Worm (Caenorhabditis elegans): ENCODE measurements around the gene str-10.

The str-10 gene

DNA sequence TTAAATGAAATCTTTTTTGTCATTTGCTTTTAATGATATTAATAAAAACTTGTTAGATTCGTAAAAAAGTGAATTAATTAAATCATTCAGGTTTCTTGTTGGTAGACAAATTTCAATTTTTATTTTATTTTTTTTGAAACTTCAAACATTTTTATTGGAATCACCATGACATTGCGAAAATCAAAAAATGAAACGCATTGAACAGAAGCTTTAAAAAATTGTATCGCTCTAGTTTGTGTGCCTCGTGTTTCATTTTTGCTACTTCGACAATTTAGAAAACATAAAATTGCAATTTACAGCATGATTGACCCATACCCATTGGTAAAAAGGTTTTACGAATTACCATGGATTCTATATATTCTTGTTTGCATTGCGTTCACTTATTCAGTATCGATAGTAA is 1.8 kb downstream of the str-10 start, which contains the start of gene R03G8.1:
Gene R03G8.1 (plus strand): TSS at position 301 of the 400 bp plus-strand sequence.
- TF ChIP-seq dao-5 (tag; optimal IDR thresholded peaks at IDR 0.05) (no peak), him-1 (tag; optimal IDR thresholded peaks at IDR 0.05) (no peak), W03F9.2 (tag; optimal IDR thresholded peaks at IDR 0.05) (no peak)

DNA sequence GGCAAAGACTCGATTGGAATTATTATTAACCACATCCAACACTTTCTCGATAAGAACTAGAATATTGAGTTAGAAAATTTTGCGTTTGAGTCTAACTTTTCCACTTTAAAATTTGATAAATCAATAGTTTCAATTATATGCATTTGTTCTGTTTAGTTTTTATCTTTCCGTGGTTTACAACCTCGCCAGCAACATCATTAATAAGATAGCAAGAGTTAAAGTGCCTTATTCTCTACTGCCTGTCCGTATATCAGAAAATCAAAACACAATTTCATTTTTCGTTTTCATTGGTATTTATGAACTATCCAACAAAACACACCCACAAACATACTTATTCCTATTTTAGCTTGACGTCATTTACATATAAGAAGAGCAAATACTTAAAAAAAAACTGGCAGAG is 6.1 kb downstream of the str-10 start:
- TF ChIP-seq dao-5 (tag; optimal IDR thresholded peaks at IDR 0.05) (no peak), him-1 (tag; optimal IDR thresholded peaks at IDR 0.05) (no peak), W03F9.2 (tag; optimal IDR thresholded peaks at IDR 0.05) (no peak)

DNA sequence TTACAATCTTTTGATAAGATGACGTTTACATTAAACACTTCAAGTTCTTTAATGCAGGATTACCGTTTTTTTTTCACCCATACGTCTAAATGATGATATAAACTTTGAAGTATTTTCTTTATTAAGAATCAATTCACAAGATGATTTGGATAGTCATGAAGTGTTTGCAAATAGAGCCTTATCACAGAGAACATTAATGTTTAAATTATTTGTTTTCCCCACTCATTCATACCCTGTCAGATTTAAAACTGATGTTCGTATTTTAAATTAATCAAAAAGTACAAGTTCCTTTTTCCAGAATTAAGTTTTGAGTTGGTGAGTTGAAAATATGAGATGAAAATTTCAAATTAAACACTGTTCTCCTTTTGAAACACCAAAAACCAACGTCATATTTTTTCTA is 8.2 kb downstream of the str-10 start, which contains the start of gene R03G8.3:
Gene R03G8.3 (plus strand): TSS at position 301 of the 400 bp plus-strand sequence.
- no peak for TF ChIP-seq him-1 (tag; optimal IDR thresholded peaks at IDR 0.05)
- no peak for TF ChIP-seq W03F9.2 (tag; optimal IDR thresholded peaks at IDR 0.05)
- TF ChIP-seq dao-5 (tag; optimal IDR thresholded peaks at IDR 0.05): no peak

DNA sequence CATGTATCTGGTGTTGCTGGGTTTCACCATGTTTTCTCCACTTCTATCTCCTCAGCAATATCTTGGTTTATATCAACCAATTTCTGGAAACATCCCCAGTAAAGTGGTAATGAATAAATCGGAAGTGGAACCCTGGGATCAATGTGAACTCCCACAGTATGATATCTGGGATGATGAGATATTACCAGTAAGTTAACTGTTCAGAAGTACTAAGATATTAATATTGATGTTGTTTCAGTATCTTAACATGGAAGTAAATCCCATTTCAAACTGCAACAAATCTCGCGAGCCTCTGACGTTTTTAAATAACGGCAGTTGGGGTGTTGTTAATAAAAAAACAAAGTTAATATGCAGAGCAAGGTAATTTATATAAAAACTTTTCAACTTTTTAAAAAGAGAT is 8.8 kb downstream of the str-10 start:
- TF ChIP-seq W03F9.2 (tag; optimal IDR thresholded peaks at IDR 0.05): no peak
- TF ChIP-seq dao-5 (tag; optimal IDR thresholded peaks at IDR 0.05): no peak

DNA sequence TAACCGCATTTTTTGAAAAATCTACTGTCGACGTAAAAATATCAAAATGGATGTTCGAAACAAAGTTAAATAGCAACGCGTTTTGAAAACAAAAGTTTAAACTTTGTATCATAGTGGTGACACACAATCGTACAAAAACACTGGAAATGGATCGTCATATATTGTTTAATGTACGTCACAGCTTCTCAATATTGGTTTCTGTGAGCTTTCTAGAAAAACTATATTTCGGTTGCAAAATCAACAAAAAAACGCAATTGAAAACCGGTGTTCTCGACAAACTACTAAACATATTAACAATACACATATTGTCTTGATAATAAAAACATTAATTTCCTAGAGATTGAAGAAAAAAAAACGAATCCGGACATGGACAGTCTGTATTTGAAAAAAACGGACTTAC is 18.0 kb downstream of the str-10 start, which contains the start of gene R03G8.6:
Gene R03G8.6 (minus strand): TSS at position 101 of the 400 bp plus-strand sequence.
- TF ChIP-seq W03F9.2 (tag; optimal IDR thresholded peaks at IDR 0.05): no peak
- TF ChIP-seq him-1 (tag; optimal IDR thresholded peaks at IDR 0.05): no peak
- TF ChIP-seq dao-5 (tag; optimal IDR thresholded peaks at IDR 0.05): no peak

DNA sequence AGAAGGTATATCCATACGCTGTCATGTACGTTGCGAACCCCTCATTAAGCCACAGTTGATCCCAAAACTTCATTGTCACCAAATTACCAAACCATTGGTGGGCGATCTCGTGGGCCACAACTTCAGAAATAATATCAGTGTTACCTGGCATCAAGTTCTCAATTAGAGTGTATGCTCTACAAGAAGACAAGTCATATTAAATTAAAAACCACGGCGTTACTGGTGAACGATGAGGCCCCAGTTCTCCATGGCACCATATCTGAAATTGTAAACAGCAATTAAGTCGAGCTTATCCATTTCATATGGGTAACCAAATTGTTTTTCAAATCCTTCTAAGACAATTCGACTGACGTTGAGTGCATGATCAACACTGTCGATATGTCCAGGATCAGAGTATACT is 20.4 kb downstream of the str-10 start:
- TF ChIP-seq W03F9.2 (tag; optimal IDR thresholded peaks at IDR 0.05) (no peak), him-1 (tag; optimal IDR thresholded peaks at IDR 0.05) (no peak), dao-5 (tag; optimal IDR thresholded peaks at IDR 0.05) (no peak)

DNA sequence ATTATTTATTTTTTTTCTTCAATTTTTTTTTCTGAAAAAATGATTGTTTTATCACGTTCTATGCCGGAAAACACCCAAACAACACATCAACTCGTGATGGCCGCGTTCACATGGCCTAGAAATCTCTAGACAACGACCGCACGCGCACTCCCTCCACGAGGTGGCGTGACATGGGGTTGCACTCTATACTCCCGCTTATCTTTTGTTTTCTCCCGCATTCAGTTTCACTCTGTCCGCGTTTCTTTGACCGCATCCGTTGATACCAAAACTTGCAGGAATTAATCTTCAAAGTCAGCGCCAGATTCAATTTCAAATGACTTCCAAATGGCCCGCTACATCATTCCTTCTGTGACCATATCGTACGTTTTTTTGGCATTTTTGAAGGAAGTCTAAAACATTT is 22.5 kb downstream of the str-10 start, which contains the start of gene F17H10.1:
Gene F17H10.1 (plus strand): TSS at position 276 of the 400 bp plus-strand sequence.
- TF ChIP-seq dao-5 (tag; optimal IDR thresholded peaks at IDR 0.05): no peak
- TF ChIP-seq him-1 (tag; optimal IDR thresholded peaks at IDR 0.05): no peak
- no peak for TF ChIP-seq W03F9.2 (tag; optimal IDR thresholded peaks at IDR 0.05)

DNA sequence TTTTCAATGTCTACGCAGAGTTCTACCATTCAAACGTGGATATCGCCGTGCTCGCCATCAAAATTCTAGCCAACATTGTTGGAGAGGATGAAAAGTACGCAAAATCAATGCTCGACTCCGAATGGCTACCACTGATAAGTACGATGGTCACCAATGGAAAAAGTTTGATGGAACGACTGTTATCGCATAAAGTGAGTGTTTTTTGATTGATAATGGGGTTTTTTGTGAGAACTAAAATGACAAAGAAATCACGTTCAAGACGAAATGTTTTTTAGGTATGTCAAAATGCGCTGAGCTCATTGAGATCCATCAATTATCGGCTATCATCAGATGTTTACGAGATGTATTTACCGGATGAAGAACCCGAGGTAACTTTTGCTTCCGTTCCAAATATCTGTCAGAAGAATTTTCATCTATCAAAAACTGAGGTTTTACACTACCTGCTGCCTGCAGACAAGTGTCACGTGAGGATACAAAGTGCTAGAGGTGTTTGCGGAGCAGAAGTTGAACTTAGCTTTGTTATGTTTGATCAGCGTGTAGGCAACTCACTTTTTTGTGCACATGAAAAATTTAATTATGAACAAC is 23.8 kb downstream of the str-10 start:
- TF ChIP-seq W03F9.2 (tag; optimal IDR thresholded peaks at IDR 0.05) (no peak), him-1 (tag; optimal IDR thresholded peaks at IDR 0.05) (no peak), dao-5 (tag; optimal IDR thresholded peaks at IDR 0.05) (no peak)

DNA sequence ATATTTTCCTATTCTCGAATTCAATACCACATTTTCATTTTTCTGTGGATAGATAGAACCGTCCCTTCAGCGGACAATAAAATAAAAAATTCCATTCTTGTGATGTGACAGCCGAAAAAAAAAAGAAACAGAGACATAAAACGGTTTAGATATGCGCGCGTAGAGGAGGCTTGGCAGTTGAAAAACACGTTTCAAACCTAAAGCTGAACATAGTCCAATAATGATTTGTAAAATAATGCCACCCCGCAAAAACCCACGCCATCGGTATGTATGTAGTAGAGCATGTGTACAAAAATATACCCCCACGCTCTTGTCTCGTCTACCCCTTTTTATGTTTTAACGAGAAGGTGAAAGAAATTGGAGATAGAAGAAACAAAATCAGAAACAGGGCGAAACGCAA is 26.2 kb downstream of the str-10 start:
- TF ChIP-seq W03F9.2 (tag; optimal IDR thresholded peaks at IDR 0.05) (no peak), him-1 (tag; optimal IDR thresholded peaks at IDR 0.05) (no peak), dao-5 (tag; optimal IDR thresholded peaks at IDR 0.05) (no peak)

DNA sequence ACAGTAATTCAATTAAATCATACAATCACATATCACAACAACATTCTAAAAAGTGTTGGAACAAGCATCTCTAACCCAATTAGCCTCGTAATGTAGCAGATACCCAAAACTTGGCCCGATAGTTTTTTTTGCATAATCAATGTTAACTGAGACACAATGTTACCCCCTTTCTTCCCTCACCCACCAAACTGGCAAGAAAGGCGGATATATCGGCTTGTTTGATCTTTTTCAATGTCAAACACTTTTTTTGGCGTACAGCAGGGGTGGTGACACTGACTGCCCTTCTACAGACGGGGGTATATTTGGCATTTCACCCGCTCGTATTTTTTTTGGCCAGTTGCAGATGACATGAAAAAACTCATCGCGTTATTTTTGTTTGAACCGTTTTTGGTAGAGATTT is 27.6 kb downstream of the str-10 start:
- no peak for TF ChIP-seq him-1 (tag; optimal IDR thresholded peaks at IDR 0.05)
- TF ChIP-seq W03F9.2 (tag; optimal IDR thresholded peaks at IDR 0.05): no peak
- no peak for TF ChIP-seq dao-5 (tag; optimal IDR thresholded peaks at IDR 0.05)

DNA sequence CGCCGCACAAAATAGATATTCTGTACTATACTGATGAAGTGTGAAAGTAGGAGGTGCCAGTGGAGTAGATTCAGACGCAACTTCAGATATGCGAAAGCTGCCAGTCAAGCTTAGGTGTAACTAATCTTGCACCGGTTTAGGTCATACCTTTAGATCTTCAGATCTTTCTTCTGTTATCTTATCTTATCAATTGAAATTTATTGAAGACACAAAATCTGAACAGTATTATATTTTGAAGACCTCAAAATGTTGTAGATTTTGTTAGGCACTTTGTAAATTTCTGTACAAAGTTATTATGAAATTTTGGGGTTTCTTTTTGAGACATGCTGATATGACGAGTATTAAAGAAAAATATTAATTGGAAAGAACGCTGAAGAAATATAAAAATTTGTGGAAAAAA is 30.2 kb downstream of the str-10 start:
- TF ChIP-seq him-1 (tag; optimal IDR thresholded peaks at IDR 0.05) (no peak), dao-5 (tag; optimal IDR thresholded peaks at IDR 0.05) (no peak), W03F9.2 (tag; optimal IDR thresholded peaks at IDR 0.05) (no peak)

DNA sequence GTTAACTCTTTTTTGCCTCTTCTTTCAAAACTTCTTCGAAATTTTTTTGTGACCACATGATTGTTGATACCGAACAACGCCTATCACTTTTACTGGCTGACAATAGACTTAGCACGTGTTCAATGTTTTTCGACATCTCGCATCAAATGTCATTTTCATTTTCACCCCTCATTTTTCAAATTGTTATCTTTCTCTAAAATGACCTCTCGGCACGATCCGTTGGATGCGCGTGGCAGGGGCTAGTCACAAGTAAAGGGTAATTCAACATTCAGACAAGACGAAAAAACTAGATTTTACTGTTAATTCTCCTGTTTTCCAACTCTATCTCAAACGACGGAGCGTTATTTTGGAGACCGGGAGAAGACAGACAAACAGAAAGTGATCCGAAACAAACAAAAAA is 31.0 kb downstream of the str-10 start, which contains the start of gene F17H10.2:
Gene F17H10.2 (plus strand): TSS at position 316 of the 400 bp plus-strand sequence.
- TF ChIP-seq dao-5 (tag; optimal IDR thresholded peaks at IDR 0.05): no peak
- TF ChIP-seq W03F9.2 (tag; optimal IDR thresholded peaks at IDR 0.05): no peak
- TF ChIP-seq him-1 (tag; optimal IDR thresholded peaks at IDR 0.05): no peak

DNA sequence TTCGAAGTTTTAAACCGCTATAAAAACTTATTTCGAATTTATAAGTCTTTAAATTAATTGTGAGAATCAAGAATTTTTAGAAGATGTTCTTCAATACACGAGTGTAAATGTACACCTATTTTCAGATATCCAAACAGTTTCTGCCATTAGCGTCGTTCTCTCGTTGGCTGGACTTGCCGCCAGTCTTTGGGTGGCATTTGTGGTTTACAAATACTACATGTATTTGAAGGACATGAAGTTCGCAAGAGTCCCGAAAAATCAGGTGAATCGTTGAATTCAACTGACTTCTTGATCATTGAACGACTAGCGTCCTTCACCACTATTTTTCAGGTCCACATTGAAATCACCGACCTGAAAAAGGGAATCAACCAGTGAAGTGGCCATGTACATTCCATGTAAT is 33.3 kb downstream of the str-10 start:
- no peak for TF ChIP-seq W03F9.2 (tag; optimal IDR thresholded peaks at IDR 0.05)
- no peak for TF ChIP-seq him-1 (tag; optimal IDR thresholded peaks at IDR 0.05)
- TF ChIP-seq dao-5 (tag; optimal IDR thresholded peaks at IDR 0.05): no peak

DNA sequence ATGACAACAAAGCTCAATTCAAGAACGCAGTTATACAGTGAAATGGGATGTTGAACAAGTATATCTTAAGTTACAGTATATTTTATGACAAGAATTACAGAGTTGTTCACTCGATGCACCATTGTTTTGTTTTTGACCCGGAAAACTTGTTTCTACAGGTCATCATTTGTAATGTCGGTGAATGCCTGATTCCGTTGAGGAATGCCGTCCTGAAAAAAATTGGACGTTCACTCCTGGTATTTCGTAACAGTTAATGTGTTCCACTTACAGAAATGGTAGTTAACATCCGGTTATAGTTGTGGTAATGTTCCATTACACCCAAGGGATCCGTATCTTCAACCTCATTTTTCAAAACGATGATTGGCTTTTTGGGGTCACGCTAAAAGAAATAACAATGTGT is 34.0 kb downstream of the str-10 start:
- no peak for TF ChIP-seq him-1 (tag; optimal IDR thresholded peaks at IDR 0.05)
- TF ChIP-seq dao-5 (tag; optimal IDR thresholded peaks at IDR 0.05): no peak
- TF ChIP-seq W03F9.2 (tag; optimal IDR thresholded peaks at IDR 0.05): no peak

DNA sequence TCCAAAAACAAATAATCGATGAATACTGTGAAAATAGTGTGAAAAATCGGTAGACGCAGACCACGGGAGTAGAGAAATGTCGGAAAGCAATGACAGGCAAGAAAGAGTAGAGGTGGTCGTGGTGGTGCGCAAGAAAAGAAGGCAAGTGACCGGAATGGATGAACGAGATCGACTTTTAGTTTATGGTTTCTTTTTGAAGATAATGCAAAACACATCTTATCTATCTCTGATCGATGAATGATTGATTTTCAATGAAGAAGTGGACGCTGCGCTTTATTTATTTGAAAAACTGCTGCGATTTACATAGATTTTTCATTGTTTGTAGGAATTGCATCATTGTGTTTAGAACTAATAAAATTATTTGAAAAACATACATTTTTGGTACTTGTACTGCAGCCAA is 37.5 kb downstream of the str-10 start:
- no peak for TF ChIP-seq W03F9.2 (tag; optimal IDR thresholded peaks at IDR 0.05)
- no peak for TF ChIP-seq him-1 (tag; optimal IDR thresholded peaks at IDR 0.05)
- no peak for TF ChIP-seq dao-5 (tag; optimal IDR thresholded peaks at IDR 0.05)

All from whole organism, L4/young adult.